Worm (Caenorhabditis elegans): ENCODE data around the gene tin-9.2.

The tin-9.2 gene

ce11 chrIV:13089671-13090242 lies 9.0 kb upstream of the tin-9.2 start:
- no peak for TF ChIP-seq ceh-43 (GFP tag; optimal IDR thresholded peaks at IDR 0.05)
- peak; percentile 16 for TF ChIP-seq sptf-1 (tag; optimal IDR thresholded peaks at IDR 0.05)
- TF ChIP-seq mls-2 (tag; optimal IDR thresholded peaks at IDR 0.05) = no peak

- TF ChIP-seq tbx-8 (GFP tag; optimal IDR thresholded peaks at IDR 0.05) = no peak
- TF ChIP-seq nhr-237 (tag; optimal IDR thresholded peaks at IDR 0.05) = no peak
- no peak for TF ChIP-seq unc-120 (tag; optimal IDR thresholded peaks at IDR 0.05; ENCODE audit: poor library complexity, severe bottlenecking)
- TF ChIP-seq mab-5 (tag; optimal IDR thresholded peaks at IDR 0.05) = no peak
- TF ChIP-seq ham-2 (GFP tag; optimal IDR thresholded peaks at IDR 0.05) = no peak
- TF ChIP-seq nhr-28 (tag; optimal IDR thresholded peaks at IDR 0.05) = no peak
- TF ChIP-seq snpc-4 (tag; optimal IDR thresholded peaks at IDR 0.05) = no peak
- TF ChIP-seq zip-8 (tag; optimal IDR thresholded peaks at IDR 0.05) = no peak
- no peak for TF ChIP-seq lin-13 (tag; optimal IDR thresholded peaks at IDR 0.05)
- no peak for TF ChIP-seq nhr-76 (tag; optimal IDR thresholded peaks at IDR 0.05)
- no peak for TF ChIP-seq mep-1 (tag; optimal IDR thresholded peaks at IDR 0.05)
- no peak for TF ChIP-seq elt-3 (tag; optimal IDR thresholded peaks at IDR 0.05)
- TF ChIP-seq elt-1 (tag; optimal IDR thresholded peaks at IDR 0.05; ENCODE audit: borderline replicate concordance, insufficient read depth) = no peak
- no peak for TF ChIP-seq lin-32 (GFP tag; optimal IDR thresholded peaks at IDR 0.05)
- TF ChIP-seq M03D4.4 (tag; optimal IDR thresholded peaks at IDR 0.05) = no peak
- TF ChIP-seq bed-3 (GFP tag; optimal IDR thresholded peaks at IDR 0.05) = no peak
Observed at ce11 chrIV:13090967-13091366, 7.8 kb upstream of the tin-9.2 start, which contains the start of gene col-132. TSS of gene col-132 (minus strand) at chrIV:13091067.

- TF ChIP-seq nhr-12 (tag; optimal IDR thresholded peaks at IDR 0.05) = no peak
- TF ChIP-seq elt-1 (tag; optimal IDR thresholded peaks at IDR 0.05; ENCODE audit: borderline replicate concordance, insufficient read depth) = no peak
- no peak for TF ChIP-seq ceh-43 (GFP tag; optimal IDR thresholded peaks at IDR 0.05)
- no peak for TF ChIP-seq unc-120 (tag; optimal IDR thresholded peaks at IDR 0.05; ENCODE audit: poor library complexity, severe bottlenecking)
- TF ChIP-seq zip-8 (tag; optimal IDR thresholded peaks at IDR 0.05) = no peak
- no peak for TF ChIP-seq mab-5 (tag; optimal IDR thresholded peaks at IDR 0.05)
- no peak for TF ChIP-seq ceh-83 (GFP tag; optimal IDR thresholded peaks at IDR 0.05)
- no peak for TF ChIP-seq bed-3 (GFP tag; optimal IDR thresholded peaks at IDR 0.05)
- TF ChIP-seq mep-1 (tag; optimal IDR thresholded peaks at IDR 0.05) = peak; percentile 68
- TF ChIP-seq nhr-237 (tag; optimal IDR thresholded peaks at IDR 0.05) = peak; percentile 70
- no peak for TF ChIP-seq lin-32 (GFP tag; optimal IDR thresholded peaks at IDR 0.05)
- no peak for TF ChIP-seq unc-39 (tag; optimal IDR thresholded peaks at IDR 0.05)
- no peak for TF ChIP-seq nhr-2 (tag; optimal IDR thresholded peaks at IDR 0.05)
- no peak for TF ChIP-seq M03D4.4 (tag; optimal IDR thresholded peaks at IDR 0.05)
- peak; percentile 33 for TF ChIP-seq unc-62 (GFP tag; optimal IDR thresholded peaks at IDR 0.05)
- no peak for TF ChIP-seq tbx-8 (GFP tag; optimal IDR thresholded peaks at IDR 0.05)
- TF ChIP-seq ces-1 (GFP tag; optimal IDR thresholded peaks at IDR 0.05) = no peak
- TF ChIP-seq elt-3 (tag; optimal IDR thresholded peaks at IDR 0.05) = no peak
- TF ChIP-seq lsy-2 (tag; optimal IDR thresholded peaks at IDR 0.05) = peak; percentile 71
- TF ChIP-seq pha-4 (tag; optimal IDR thresholded peaks at IDR 0.05) = peak; percentile 25
- TF ChIP-seq blmp-1 (tag; optimal IDR thresholded peaks at IDR 0.05) = no peak
- TF ChIP-seq nhr-28 (tag; optimal IDR thresholded peaks at IDR 0.05) = no peak
- no peak for TF ChIP-seq flh-1 (GFP tag; optimal IDR thresholded peaks at IDR 0.05)
- TF ChIP-seq ham-2 (GFP tag; optimal IDR thresholded peaks at IDR 0.05) = no peak
- no peak for TF ChIP-seq mls-2 (tag; optimal IDR thresholded peaks at IDR 0.05)
- TF ChIP-seq hlh-1 (tag; optimal IDR thresholded peaks at IDR 0.05) = peak; percentile 61
- peak; percentile 76 for TF ChIP-seq ceh-39 (tag; optimal IDR thresholded peaks at IDR 0.05)
- TF ChIP-seq cnd-1 (tag; optimal IDR thresholded peaks at IDR 0.05) = no peak
- no peak for TF ChIP-seq drap-1 (GFP tag; optimal IDR thresholded peaks at IDR 0.05)
Observed at ce11 chrIV:13093677-13094076, 5.1 kb upstream of the tin-9.2 start, which contains the start of the genes prcc-1 and C39E9.12. TSS of gene prcc-1 (minus strand) at chrIV:13093795. TSS of gene C39E9.12 (plus strand) at chrIV:13094007.

ce11 chrIV:13095462-13095861 lies 3.3 kb upstream of the tin-9.2 start, which contains the start of gene rfc-3:
TSS of gene rfc-3 (plus strand) at chrIV:13095762.
- TF ChIP-seq drap-1 (GFP tag; optimal IDR thresholded peaks at IDR 0.05) (no peak), pha-4 (tag; optimal IDR thresholded peaks at IDR 0.05) (no peak), nhr-12 (tag; optimal IDR thresholded peaks at IDR 0.05) (no peak), ham-2 (GFP tag; optimal IDR thresholded peaks at IDR 0.05) (no peak), ceh-39 (tag; optimal IDR thresholded peaks at IDR 0.05) (no peak), bed-3 (GFP tag; optimal IDR thresholded peaks at IDR 0.05) (no peak), mep-1 (tag; optimal IDR thresholded peaks at IDR 0.05) (no peak), unc-120 (tag; optimal IDR thresholded peaks at IDR 0.05; ENCODE audit: poor library complexity, severe bottlenecking) (no peak), ztf-11 (tag; optimal IDR thresholded peaks at IDR 0.05) (no peak), snpc-4 (tag; optimal IDR thresholded peaks at IDR 0.05) (no peak), lsy-2 (tag; optimal IDR thresholded peaks at IDR 0.05) (no peak), nhr-2 (tag; optimal IDR thresholded peaks at IDR 0.05) (no peak), nhr-76 (tag; optimal IDR thresholded peaks at IDR 0.05) (no peak), mab-5 (tag; optimal IDR thresholded peaks at IDR 0.05) (no peak), unc-62 (GFP tag; optimal IDR thresholded peaks at IDR 0.05) (no peak), unc-39 (tag; optimal IDR thresholded peaks at IDR 0.05) (no peak), ces-1 (GFP tag; optimal IDR thresholded peaks at IDR 0.05) (no peak)
